Fruit fly (Drosophila melanogaster): ENCODE results near the gene CG7049.

The CG7049 gene

dm6 chr3L:131151-131997 is 44.7 kb downstream of the CG7049 start (continued):
- TF ChIP-seq CG12104 (GFP tag; optimal IDR thresholded peaks at IDR 0.05) (no peak), CG7372 (GFP tag; IDR thresholded peaks at IDR 0.05) (0 out of 2 replicates have a peak, but pooled peaks have one; percentile 6), dpn (GFP tag; optimal IDR thresholded peaks at IDR 0.05) (peak in 1 of 2 experiments; percentile 20), vvl (GFP tag; IDR thresholded peaks at IDR 0.05) (peak; percentile 38; the same call in 1 of the 2 replicates), Usf (GFP tag; optimal IDR thresholded peaks at IDR 0.05) (no peak), Dek (tag; optimal IDR thresholded peaks at IDR 0.05) (peak; percentile 22), sisA (GFP tag; IDR thresholded peaks at IDR 0.05) (no peak), tll (GFP tag; optimal IDR thresholded peaks at IDR 0.05) (peak in 1 of 2 experiments; percentile 80), fd64A (GFP tag; optimal IDR thresholded peaks at IDR 0.05) (peak; percentile 12), crp (GFP tag; optimal IDR thresholded peaks at IDR 0.05) (no peak), dati (GFP tag; IDR thresholded peaks at IDR 0.05) (no peak), sens (GFP tag) (peak; percentile 86), Deaf1 (tag; optimal IDR thresholded peaks at IDR 0.05) (peak; percentile 99), slp2 (GFP tag; optimal IDR thresholded peaks at IDR 0.05) (peak; percentile 54), CG13624 (GFP tag; optimal IDR thresholded peaks at IDR 0.05) (peak; percentile 19), fd102C (GFP tag; optimal IDR thresholded peaks at IDR 0.05) (no peak), CG12942 (GFP tag; optimal IDR thresholded peaks at IDR 0.05) (no peak), Mes4 (GFP tag; optimal IDR thresholded peaks at IDR 0.05) (peak; percentile 22), chn (GFP tag; optimal IDR thresholded peaks at IDR 0.05) (no peak), unc-4 (GFP tag; IDR thresholded peaks at IDR 0.05; ENCODE audit: partially characterized antibody) (0 out of 2 replicates have a peak, but pooled peaks have one; percentile 33), wdn (GFP tag; IDR thresholded peaks at IDR 0.05) (no peak; the same call in 1 of the 2 replicates), E2f2 (GFP tag; IDR thresholded peaks at IDR 0.05) (peak; percentile 23; the same call in 1 of the 2 replicates), zf30C (GFP tag; optimal IDR thresholded peaks at IDR 0.05) (peak; percentile 54), Stat92E (GFP tag; optimal IDR thresholded peaks at IDR 0.05) (peak in 1 of 3 experiments; percentile 91), CG8359 (GFP tag; optimal IDR thresholded peaks at IDR 0.05; ENCODE audit: borderline replicate concordance) (no peak), D19A (tag; optimal IDR thresholded peaks at IDR 0.05) (peak; percentile 32), pho (GFP tag; optimal IDR thresholded peaks at IDR 0.05) (no peak), CG8924 (tag; optimal IDR thresholded peaks at IDR 0.05) (peak; percentile 24), dmrt99B (tag; optimal IDR thresholded peaks at IDR 0.05) (peak; percentile 38), zen (tag; optimal IDR thresholded peaks at IDR 0.05) (no peak), nerfin-1 (tag; optimal IDR thresholded peaks at IDR 0.05) (peak; percentile 93), CG11247 (GFP tag; IDR thresholded peaks at IDR 0.05) (no peak), pfk (GFP tag; optimal IDR thresholded peaks at IDR 0.05) (peak; percentile 78), HmgD (GFP tag; optimal IDR thresholded peaks at IDR 0.05) (peak; percentile 35), NC2α (GFP tag; optimal IDR thresholded peaks at IDR 0.05) (no peak), CG15073 (GFP tag; optimal IDR thresholded peaks at IDR 0.05) (no peak), hbn (GFP tag; IDR thresholded peaks at IDR 0.05; ENCODE audit: partially characterized antibody) (peak; percentile 46; the same call in 1 of the 2 replicates), CG18619 (GFP tag; optimal IDR thresholded peaks at IDR 0.05) (no peak), Fer1 (GFP tag; optimal IDR thresholded peaks at IDR 0.05) (peak; percentile 79), ATbp (GFP tag; optimal IDR thresholded peaks at IDR 0.05) (peak; percentile 69), Meics (GFP tag; optimal IDR thresholded peaks at IDR 0.05) (peak; percentile 40), CG18764 (GFP tag; optimal IDR thresholded peaks at IDR 0.05) (peak; percentile 7), al (GFP tag; IDR thresholded peaks at IDR 0.05) (no peak), CG9932 (GFP tag; IDR thresholded peaks at IDR 0.05) (peak; percentile 45), CG31365 (tag; optimal IDR thresholded peaks at IDR 0.05) (peak; percentile 35), CG11398 (GFP tag; optimal IDR thresholded peaks at IDR 0.05) (no peak), inv (GFP tag; IDR thresholded peaks at IDR 0.05; ENCODE audit: partially characterized antibody) (no peak), so (GFP tag; IDR thresholded peaks at IDR 0.05) (peak; percentile 75; the same call in 1 of the 3 replicates)
